Worm (Caenorhabditis elegans) whole organism, mixed stage, embryonic: ENCODE data around the gene arc-1.

Source experiments
- ceh-83 ChIP-seq: fragments of 200-800 bp; sonication (Bioruptor generic); optimal IDR thresholded peaks from 2 replicates; lab custom pipeline; 2018; ENCODE audit warnings: mild to moderate bottlenecking, missing genetic modification characterization, missing compliant biosample characterization
- elt-3 ChIP-seq: fragments of 150-350 bp; optimal IDR thresholded peaks from 2 replicates; lab custom pipeline; 2014; ENCODE audit warnings: missing biosample characterization, missing genetic modification characterization
- nhr-12 ChIP-seq: fragments of 150-350 bp; optimal IDR thresholded peaks from 2 replicates; lab custom pipeline; 2014; ENCODE audit warnings: missing biosample characterization, missing genetic modification characterization
- unc-39 ChIP-seq: fragments of 150-350 bp; optimal IDR thresholded peaks from 2 replicates; lab custom pipeline; 2014; ENCODE audit warnings: missing biosample characterization, missing genetic modification characterization
- unc-62 ChIP-seq: fragments of 150-350 bp; optimal IDR thresholded peaks from 2 replicates; lab custom pipeline; 2014; ENCODE audit warnings: missing biosample characterization, missing genetic modification reagents, missing genetic modification characterization

ce11 chrII:9716417-9717039 is 41.8 kb downstream of the arc-1 start, which contains the start of gene wee-1.3:
- no peak for TF ChIP-seq unc-62 (GFP tag; lab: Kevin White, UChicago)
- no peak for TF ChIP-seq elt-3 (tag; lab: Kevin White, UChicago)
- TF ChIP-seq ceh-83 (GFP tag; lab: Kevin White, UChicago) = no peak
- TF ChIP-seq nhr-12 (tag; lab: Kevin White, UChicago) = no peak
- no peak for TF ChIP-seq unc-39 (tag; lab: Kevin White, UChicago)
